Worm (Caenorhabditis elegans) whole organism, L1 larva: ENCODE data around the gene ost-1.

ENCODE experiments used
- C04F5.9 ChIP-seq: sonication (generic microtip); optimal IDR thresholded peaks from 2 replicates; lab custom pipeline; 2016; ENCODE audit warnings: missing genetic modification characterization, missing compliant biosample characterization
- aly-2 ChIP-seq: fragments of 150-350 bp; optimal IDR thresholded peaks from 2 replicates; lab custom pipeline; 2014; ENCODE audit warnings: missing biosample characterization, missing genetic modification characterization
- ama-1 ChIP-seq: fragments of 150-350 bp; optimal IDR thresholded peaks from 2 replicates; lab custom pipeline; 2014
- ceh-82 ChIP-seq, 3 experiments: fragments of 150-350 bp in 1 of 3; sonication (generic microtip) in 2 of 3; optimal IDR thresholded peaks; 2 replicates each; lab custom pipeline; 2014 to 2017; ENCODE audit warnings: missing biosample characterization in 3 of 3, missing genetic modification characterization in 3 of 3
- nhr-76 ChIP-seq: sonication (generic microtip); optimal IDR thresholded peaks from 2 replicates; lab custom pipeline; 2017; ENCODE audit warnings: missing biosample characterization, missing genetic modification characterization
- nhr-90 ChIP-seq: sonication (generic microtip); optimal IDR thresholded peaks from 2 replicates; lab custom pipeline; 2016; ENCODE audit warnings: mild to moderate bottlenecking, missing genetic modification characterization, missing compliant biosample characterization; ENCODE audit not compliant: poor library complexity
- snpc-4 ChIP-seq: fragments of 150-350 bp; optimal IDR thresholded peaks from 2 replicates; lab custom pipeline; 2014; ENCODE audit warnings: missing biosample characterization, missing genetic modification characterization

ce11 chrIV:1110999-1111398 is 3.8 kb downstream of the ost-1 start:
- TF ChIP-seq nhr-90 (tag; lab: Kevin White, UChicago): no peak
- TF ChIP-seq ceh-82 (tag; optimal IDR thresholded peaks at IDR 0.05; lab: Kevin White, UChicago): no peak
- TF ChIP-seq C04F5.9 (tag; lab: Kevin White, UChicago): no peak
- no peak for TF ChIP-seq ama-1 (lab: Kevin White, UChicago)
- TF ChIP-seq nhr-76: no peak
- TF ChIP-seq snpc-4 (tag; lab: Kevin White, UChicago): no peak
- no peak for TF ChIP-seq aly-2
